Worm (Caenorhabditis elegans): ENCODE measurements around the gene ZK353.9.

Gene ZK353.9

DNA sequence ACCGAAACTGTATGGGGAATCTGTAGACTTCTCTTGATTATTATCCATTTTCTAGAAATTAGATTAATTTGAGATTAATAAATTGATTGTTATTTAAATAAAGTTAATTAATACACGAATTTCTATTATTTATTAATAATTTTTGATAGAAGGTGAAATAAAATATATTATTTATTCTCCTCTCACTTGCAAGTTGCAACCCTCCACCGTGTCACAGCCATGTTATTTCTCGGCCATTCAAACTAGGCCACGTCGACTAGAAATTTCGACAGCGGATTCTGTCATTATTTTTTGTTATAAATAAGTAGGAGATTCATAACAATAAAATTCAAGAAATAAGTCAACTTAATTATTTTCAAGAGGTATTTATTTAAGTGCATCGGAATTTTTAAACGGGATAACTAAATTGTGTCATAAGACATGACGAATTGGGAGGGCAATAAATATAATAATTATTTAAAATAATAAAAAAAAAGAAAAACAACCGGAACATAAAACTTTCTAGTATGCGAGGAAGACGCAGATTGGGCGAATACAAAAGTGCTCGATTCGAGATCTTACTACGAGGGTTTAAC is 34.3 kb downstream of the ZK353.9 start, which contains the start of gene ufbp-1 (continued):
- TF ChIP-seq vab-7 (GFP tag; IDR thresholded peaks at IDR 0.05) (no peak; the same call in 1 of the 2 replicates), ztf-7 (tag; optimal IDR thresholded peaks at IDR 0.05) (peak; percentile 63), mdl-1 (tag; optimal IDR thresholded peaks at IDR 0.05) (no peak), snpc-1.2 (GFP tag; IDR thresholded peaks at IDR 0.05) (peak; percentile 70), mxl-3 (GFP tag; optimal IDR thresholded peaks at IDR 0.05) (peak; percentile 49), daf-16 (GFP tag; optimal IDR thresholded peaks at IDR 0.05) (peak; percentile 49 to 61), daf-16 (tag; optimal IDR thresholded peaks at IDR 0.05) (peak; percentile 86), aly-2 (tag; optimal IDR thresholded peaks at IDR 0.05) (peak; percentile 72), lin-15B (tag; optimal IDR thresholded peaks at IDR 0.05) (no peak), saeg-2 (GFP tag; IDR thresholded peaks at IDR 0.05) (peak; percentile 74), rbr-2 (tag; optimal IDR thresholded peaks at IDR 0.05) (peak; percentile 26), hmg-1.1 (GFP tag; IDR thresholded peaks at IDR 0.05) (peak; percentile 70), D1046.2 (GFP tag; IDR thresholded peaks at IDR 0.05) (no peak), nhr-6 (tag; optimal IDR thresholded peaks at IDR 0.05) (peak; percentile 52), daf-8 (GFP tag; IDR thresholded peaks at IDR 0.05) (0 out of 2 replicates have a peak, but pooled peaks have one; percentile 23), dve-1 (tag; optimal IDR thresholded peaks at IDR 0.05; ENCODE audit: insufficient read depth) (peak; percentile 89), ceh-44 (GFP tag; IDR thresholded peaks at IDR 0.05) (peak; percentile 14; the same call in 1 of the 2 replicates), egl-43 (GFP tag; IDR thresholded peaks at IDR 0.05) (0 out of 2 replicates have a peak, but pooled peaks have one; percentile 54), tag-97 (GFP tag; IDR thresholded peaks at IDR 0.05) (no peak), fkh-10 (GFP tag; optimal IDR thresholded peaks at IDR 0.05) (no peak), lin-29 (GFP tag; IDR thresholded peaks at IDR 0.05) (peak; percentile 41; the same call in 1 of the 2 replicates), snpc-4 (tag; optimal IDR thresholded peaks at IDR 0.05) (no peak), lin-38 (GFP tag; IDR thresholded peaks at IDR 0.05) (peak; percentile 82), zfp-3 (GFP tag; conservative IDR thresholded peaks at IDR 0.05) (peak; percentile 96), unc-62 (GFP tag; optimal IDR thresholded peaks at IDR 0.05 in 1 of 2) (no peak), unc-62 (tag; optimal IDR thresholded peaks at IDR 0.05) (no peak), set-16 (GFP tag; IDR thresholded peaks at IDR 0.05) (no peak), F37D6.2 (tag; optimal IDR thresholded peaks at IDR 0.05) (peak; percentile 8), pha-4 (GFP tag; IDR thresholded peaks at IDR 0.05) (peak; percentile 85; the same call in 1 of the 2 replicates), pha-4 (tag; optimal IDR thresholded peaks at IDR 0.05) (peak; percentile 81), madf-5 (GFP tag; IDR thresholded peaks at IDR 0.05) (peak in 1 of 2 experiments; percentile 24; a peak in 2 of 4 replicates), ceh-28 (tag; optimal IDR thresholded peaks at IDR 0.05) (no peak), ces-1 (GFP tag; optimal IDR thresholded peaks at IDR 0.05) (no peak), lin-39 (tag; optimal IDR thresholded peaks at IDR 0.05) (no peak), dmd-6 (GFP tag; IDR thresholded peaks at IDR 0.05) (peak; percentile 51; the same call in 1 of the 2 replicates), daf-19 (GFP tag; conservative IDR thresholded peaks at IDR 0.05) (peak; percentile 85), hif-1 (tag; optimal IDR thresholded peaks at IDR 0.05) (peak in 1 of 2 experiments; percentile 52), nhr-41 (GFP tag; IDR thresholded peaks at IDR 0.05) (peak; percentile 78; the same call in 1 of the 2 replicates), nhr-111 (GFP tag; optimal IDR thresholded peaks at IDR 0.05) (peak; percentile 34), unc-39 (tag; optimal IDR thresholded peaks at IDR 0.05) (no peak), ZK546.5 (tag; optimal IDR thresholded peaks at IDR 0.05) (no peak), duxl-1 (tag; optimal IDR thresholded peaks at IDR 0.05; ENCODE audit: poor library complexity) (peak; percentile 60), lim-7 (GFP tag; IDR thresholded peaks at IDR 0.05) (peak; percentile 81), nhr-10 (tag; optimal IDR thresholded peaks at IDR 0.05) (no peak)
